Worm (Caenorhabditis elegans): ENCODE data around the gene mtss-1.

DNA sequence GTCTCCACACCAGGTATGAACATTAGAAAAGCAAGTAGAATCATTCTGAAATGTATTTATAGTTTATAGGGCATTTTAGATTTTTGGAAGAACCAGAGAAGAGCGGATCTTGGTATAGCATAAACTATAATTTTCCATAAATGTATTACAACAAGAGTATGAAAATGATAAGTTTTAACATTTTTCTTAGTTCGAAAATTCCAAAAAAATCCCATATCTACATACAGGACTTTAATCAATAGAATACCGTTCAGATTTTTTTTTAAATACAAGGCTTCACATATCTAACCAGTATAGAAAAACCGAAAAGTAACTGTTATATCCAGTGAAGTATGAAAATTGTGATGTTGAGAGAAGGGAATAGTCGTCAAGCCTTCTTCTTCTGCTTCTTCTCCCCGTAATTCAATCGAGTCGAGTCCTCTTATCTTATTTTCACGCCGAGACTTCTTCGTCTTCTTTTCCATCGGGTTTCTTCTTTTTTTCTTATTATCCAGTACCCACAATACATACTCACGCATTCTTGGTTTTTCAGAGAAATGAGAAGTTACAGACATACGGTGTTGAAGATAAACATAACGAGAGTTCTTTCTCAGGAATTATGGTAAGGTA lies 24.2 kb upstream of the mtss-1 start, which contains the start of gene ZK370.6:
- TF ChIP-seq skn-1 (tag; optimal IDR thresholded peaks at IDR 0.05) (no peak), fos-1 (tag; optimal IDR thresholded peaks at IDR 0.05) (no peak), nhr-76 (tag; optimal IDR thresholded peaks at IDR 0.05) (no peak), nhr-237 (tag; optimal IDR thresholded peaks at IDR 0.05) (no peak), dpl-1 (GFP tag; optimal IDR thresholded peaks at IDR 0.05) (no peak), madf-9 (GFP tag; conservative IDR thresholded peaks at IDR 0.05) (no peak), unc-62 (GFP tag; optimal IDR thresholded peaks at IDR 0.05 in 1 of 2) (no peak), unc-62 (tag; optimal IDR thresholded peaks at IDR 0.05) (no peak), ces-1 (GFP tag; optimal IDR thresholded peaks at IDR 0.05) (no peak), nhr-11 (tag; optimal IDR thresholded peaks at IDR 0.05) (no peak), ctbp-1 (GFP tag; IDR thresholded peaks at IDR 0.05) (no peak), pha-4 (GFP tag; IDR thresholded peaks at IDR 0.05) (no peak), pha-4 (tag; optimal IDR thresholded peaks at IDR 0.05) (no peak), nhr-25 (tag; optimal IDR thresholded peaks at IDR 0.05; ENCODE audit: borderline replicate concordance, insufficient read depth) (no peak), daf-12 (tag; optimal IDR thresholded peaks at IDR 0.05) (no peak), lin-13 (GFP tag; optimal IDR thresholded peaks at IDR 0.05) (no peak)
